Fruit fly (Drosophila melanogaster): ENCODE data around the gene Dph1.

The Dph1 gene

DNA sequence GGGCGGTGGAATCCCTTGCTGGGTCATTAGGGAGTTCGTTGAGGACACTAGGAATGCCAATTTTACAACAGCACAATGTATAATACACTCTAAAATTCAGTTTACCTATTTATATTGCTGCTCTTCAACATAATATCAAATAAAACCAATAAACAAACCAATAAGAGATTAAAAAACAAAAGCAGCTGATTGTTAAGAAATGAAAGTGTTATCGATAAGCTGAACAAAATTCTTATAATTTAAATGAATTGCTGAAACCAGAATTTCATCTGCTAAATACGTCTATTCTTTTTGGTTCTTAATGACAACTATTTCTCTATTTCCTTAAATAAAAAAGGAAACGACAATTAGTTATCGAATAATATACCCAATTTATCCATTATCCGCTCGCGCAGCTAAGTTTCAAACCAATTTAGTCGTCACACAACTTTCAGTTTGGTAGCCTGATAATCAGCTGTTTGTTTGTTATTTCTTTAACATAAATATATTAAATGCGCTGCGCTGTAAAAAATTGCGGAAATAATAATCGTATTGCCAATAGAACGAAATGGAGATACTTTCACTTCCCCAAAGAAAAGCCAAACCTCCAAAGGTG, 5.5 kb downstream of the Dph1 start, which contains the start of the genes Pldn and CG14135 (continued):
- TF ChIP-seq hb (GFP tag; IDR thresholded peaks at IDR 0.05; ENCODE audit: partially characterized antibody) (no peak), gem (tag; optimal IDR thresholded peaks at IDR 0.05) (no peak), her (GFP tag; optimal IDR thresholded peaks at IDR 0.05) (no peak), en (GFP tag; optimal IDR thresholded peaks at IDR 0.05) (no peak), abd-A (tag; optimal IDR thresholded peaks at IDR 0.05) (no peak), unpg (GFP tag; optimal IDR thresholded peaks at IDR 0.05) (no peak), ssp (GFP tag; IDR thresholded peaks at IDR 0.05) (no peak), B-H2 (GFP tag; optimal IDR thresholded peaks at IDR 0.05) (no peak), CG1832 (GFP tag; optimal IDR thresholded peaks at IDR 0.05) (no peak), C15 (GFP tag; IDR thresholded peaks at IDR 0.05) (no peak), B-H1 (GFP tag; IDR thresholded peaks at IDR 0.05) (no peak), CG31365 (tag; optimal IDR thresholded peaks at IDR 0.05) (no peak), tin (GFP tag; optimal IDR thresholded peaks at IDR 0.05) (no peak), CG8478 (optimal IDR thresholded peaks at IDR 0.05) (no peak), corto (GFP tag; optimal IDR thresholded peaks at IDR 0.05) (no peak), Doc2 (GFP tag; IDR thresholded peaks at IDR 0.05) (no peak), Scr (GFP tag; IDR thresholded peaks at IDR 0.05; ENCODE audit: partially characterized antibody) (peak; percentile 49), pfk (GFP tag; optimal IDR thresholded peaks at IDR 0.05) (no peak), CG6854 (GFP tag; optimal IDR thresholded peaks at IDR 0.05) (peak; percentile 65), CG33557 (GFP tag; optimal IDR thresholded peaks at IDR 0.05) (no peak), tgo (GFP tag; IDR thresholded peaks at IDR 0.05) (no peak), cas (GFP tag; IDR thresholded peaks at IDR 0.05) (no peak), CG7745 (tag; optimal IDR thresholded peaks at IDR 0.05) (no peak), Doc3 (GFP tag; IDR thresholded peaks at IDR 0.05; ENCODE audit: partially characterized antibody) (peak; percentile 47; the same call in 1 of the 3 replicates), slbo (GFP tag; IDR thresholded peaks at IDR 0.05) (no peak), ttk (GFP tag; IDR thresholded peaks at IDR 0.05) (no peak), CG4854 (GFP tag; optimal IDR thresholded peaks at IDR 0.05) (no peak), lmd (GFP tag; IDR thresholded peaks at IDR 0.05) (no peak), CkIIα-i1 (GFP tag; IDR thresholded peaks at IDR 0.05) (no peak), chif (GFP tag; optimal IDR thresholded peaks at IDR 0.05) (no peak), CG32767 (GFP tag; IDR thresholded peaks at IDR 0.05) (no peak), nerfin-1 (tag; optimal IDR thresholded peaks at IDR 0.05) (no peak), CG4820 (GFP tag; optimal IDR thresholded peaks at IDR 0.05) (no peak), BtbVII (GFP tag; optimal IDR thresholded peaks at IDR 0.05) (no peak), CG9727 (GFP tag; optimal IDR thresholded peaks at IDR 0.05) (no peak), CG2120 (GFP tag; optimal IDR thresholded peaks at IDR 0.05) (no peak), CG15514 (GFP tag; optimal IDR thresholded peaks at IDR 0.05) (peak; percentile 66), dysf (GFP tag; IDR thresholded peaks at IDR 0.05) (no peak), gcm2 (GFP tag; optimal IDR thresholded peaks at IDR 0.05) (no peak), CG6765 (GFP tag; optimal IDR thresholded peaks at IDR 0.05) (no peak), Bdp1 (GFP tag; optimal IDR thresholded peaks at IDR 0.05) (no peak), bcd (GFP tag; optimal IDR thresholded peaks at IDR 0.05) (peak; percentile 8), CG17912 (GFP tag; optimal IDR thresholded peaks at IDR 0.05) (no peak), sima (GFP tag; optimal IDR thresholded peaks at IDR 0.05) (no peak), CG11398 (GFP tag; optimal IDR thresholded peaks at IDR 0.05) (no peak), gsb (GFP tag; IDR thresholded peaks at IDR 0.05) (no peak)

Data from whole organism, embryonic.